Fruit fly (Drosophila melanogaster) whole organism, prepupa: Measurements from ENCODE around the gene gskt.

Experiments used
- Blimp-1 ChIP-seq: fragments of 200-800 bp; sonication (Bioruptor generic); optimal IDR thresholded peaks from 3 replicates; lab custom pipeline; 2017; ENCODE audit warnings: missing biosample characterization, missing genetic modification characterization, mild to moderate bottlenecking, moderate library complexity, missing genetic modification reagents
- CG10631 ChIP-seq: fragments of 200-800 bp; sonication (Bioruptor generic); optimal IDR thresholded peaks from 2 replicates; lab custom pipeline; 2016; ENCODE audit warnings: missing biosample characterization, missing genetic modification characterization
- CG10669 ChIP-seq: fragments of 200-800 bp; sonication (Bioruptor generic); optimal IDR thresholded peaks from 3 replicates; lab custom pipeline; 2018; ENCODE audit warnings: missing biosample characterization, mild to moderate bottlenecking, missing genetic modification characterization, moderate library complexity
- CG11294 ChIP-seq: fragments of 200-800 bp; sonication (Bioruptor generic); IDR thresholded peaks from 2 replicates; pipeline ENCODE4 v1.3.6; 2022; ENCODE audit warnings: missing biosample characterization, missing genetic modification characterization
- CG11762 ChIP-seq: fragments of 200-800 bp; sonication (Bioruptor generic); optimal IDR thresholded peaks from 3 replicates; lab custom pipeline; 2016; ENCODE audit warnings: missing biosample characterization, missing genetic modification characterization; ENCODE audit not compliant: insufficient read depth
- CG11902 ChIP-seq: fragments of 200-800 bp; sonication (Bioruptor generic); optimal IDR thresholded peaks from 3 replicates; lab custom pipeline; 2016; ENCODE audit warnings: missing biosample characterization, missing genetic modification characterization
- CG15336 ChIP-seq: fragments of 200-800 bp; sonication (Bioruptor generic); IDR thresholded peaks from 2 replicates; pipeline ENCODE4 v1.3.6; 2022; ENCODE audit warnings: missing biosample characterization, missing genetic modification characterization
- CG1621 ChIP-seq: fragments of 200-800 bp; sonication (Bioruptor generic); optimal IDR thresholded peaks from 3 replicates; lab custom pipeline; 2018; ENCODE audit warnings: missing biosample characterization, mild to moderate bottlenecking, missing genetic modification characterization
- CG3032 ChIP-seq: fragments of 200-800 bp; optimal IDR thresholded peaks from 2 replicates; lab custom pipeline; 2019; ENCODE audit warnings: missing biosample characterization, mild to moderate bottlenecking, missing genetic modification characterization, moderate library complexity
- CG31627 ChIP-seq: fragments of 200-800 bp; sonication (Bioruptor generic); optimal IDR thresholded peaks from 3 replicates; lab custom pipeline; 2016; ENCODE audit warnings: missing biosample characterization, missing genetic modification characterization
- CG32006 ChIP-seq: fragments of 200-800 bp; sonication (Bioruptor generic); optimal IDR thresholded peaks from 3 replicates; lab custom pipeline; 2017; ENCODE audit warnings: missing biosample characterization, mild to moderate bottlenecking, missing genetic modification characterization
- CG34406 ChIP-seq: fragments of 200-800 bp; sonication (Bioruptor generic); optimal IDR thresholded peaks from 3 replicates; lab custom pipeline; 2016; ENCODE audit warnings: missing biosample characterization, missing genetic modification characterization
- CG3919 ChIP-seq: fragments of 200-800 bp; sonication (Bioruptor generic); optimal IDR thresholded peaks from 3 replicates; lab custom pipeline; 2016; ENCODE audit warnings: missing biosample characterization, missing genetic modification characterization
- CG4318 ChIP-seq: fragments of 200-800 bp; sonication (Bioruptor generic); optimal IDR thresholded peaks from 3 replicates; lab custom pipeline; 2017; ENCODE audit warnings: missing biosample characterization, mild to moderate bottlenecking, missing genetic modification characterization
- CG6163 ChIP-seq: fragments of 200-800 bp; sonication (Bioruptor generic); IDR thresholded peaks from 3 replicates; pipeline ENCODE4 v1.3.6; 2022; ENCODE audit warnings: missing biosample characterization, missing genetic modification characterization
- CG6276 ChIP-seq: fragments of 200-800 bp; sonication (Bioruptor generic); optimal IDR thresholded peaks from 2 replicates; lab custom pipeline; 2017; ENCODE audit warnings: missing biosample characterization, mild to moderate bottlenecking, missing genetic modification characterization
- CG6808 ChIP-seq: fragments of 200-800 bp; sonication (Bioruptor generic); optimal IDR thresholded peaks from 3 replicates; lab custom pipeline; 2017; ENCODE audit warnings: missing biosample characterization, missing genetic modification characterization, mild to moderate bottlenecking, moderate library complexity, missing genetic modification reagents
- CG6854 ChIP-seq: fragments of 200-800 bp; sonication (Bioruptor generic); optimal IDR thresholded peaks from 2 replicates; lab custom pipeline; 2017; ENCODE audit warnings: missing biosample characterization, mild to moderate bottlenecking, missing genetic modification characterization
- CG7368 ChIP-seq: fragments of 200-800 bp; sonication (Bioruptor generic); optimal IDR thresholded peaks from 3 replicates; lab custom pipeline; 2016; ENCODE audit warnings: missing biosample characterization, missing genetic modification characterization
- CG8119 ChIP-seq: fragments of 200-800 bp; sonication (Bioruptor generic); IDR thresholded peaks from 3 replicates; pipeline ENCODE4 v1.3.6; 2022; ENCODE audit warnings: missing biosample characterization, missing genetic modification characterization
- CG8632 ChIP-seq: fragments of 200-800 bp; sonication (Bioruptor generic); optimal IDR thresholded peaks from 3 replicates; lab custom pipeline; 2016; ENCODE audit warnings: missing biosample characterization, missing genetic modification characterization
- CG9139 ChIP-seq: fragments of 200-800 bp; sonication (Bioruptor generic); optimal IDR thresholded peaks from 3 replicates; lab custom pipeline; 2017; ENCODE audit warnings: missing biosample characterization, mild to moderate bottlenecking, missing genetic modification characterization
- Eip75B ChIP-seq: fragments of 200-800 bp; sonication (Bioruptor generic); optimal IDR thresholded peaks from 3 replicates; lab custom pipeline; 2016; ENCODE audit warnings: missing biosample characterization, missing genetic modification characterization
- Eip78C ChIP-seq: fragments of 200-800 bp; sonication (Bioruptor generic); peaks from one replicate; lab custom pipeline; 2016; ENCODE audit warnings: missing biosample characterization, missing genetic modification characterization
- Ets21C ChIP-seq: fragments of 200-800 bp; sonication (Bioruptor generic); optimal IDR thresholded peaks from 3 replicates; lab custom pipeline; 2016; ENCODE audit warnings: missing biosample characterization, missing genetic modification characterization
- Gug ChIP-seq: fragments of 200-800 bp; sonication (Bioruptor generic); IDR thresholded peaks from 2 replicates; pipeline ENCODE4 v1.3.6; 2022; ENCODE audit warnings: missing biosample characterization, missing genetic modification characterization
- Hr38 ChIP-seq: sonication (Bioruptor generic); optimal IDR thresholded peaks from 2 replicates; lab custom pipeline; 2016; ENCODE audit warnings: missing biosample characterization, missing genetic modification characterization
- Lpt ChIP-seq: fragments of 200-800 bp; sonication (Bioruptor generic); optimal IDR thresholded peaks from 3 replicates; lab custom pipeline; 2016; ENCODE audit warnings: missing biosample characterization, missing genetic modification characterization
- Met ChIP-seq: fragments of 200-800 bp; sonication (Bioruptor generic); optimal IDR thresholded peaks from 3 replicates; lab custom pipeline; 2016; ENCODE audit warnings: missing biosample characterization, missing genetic modification characterization
- Smox ChIP-seq: fragments of 200-800 bp; sonication (Bioruptor generic); optimal IDR thresholded peaks from 3 replicates; lab custom pipeline; 2016; ENCODE audit warnings: missing biosample characterization, missing genetic modification characterization
- Sox102F ChIP-seq: fragments of 200-800 bp; sonication (Bioruptor generic); optimal IDR thresholded peaks from 2 replicates; lab custom pipeline; 2016; ENCODE audit warnings: missing biosample characterization, mild to moderate bottlenecking, missing genetic modification characterization
- achi ChIP-seq: fragments of 200-800 bp; sonication (Bioruptor generic); optimal IDR thresholded peaks from 3 replicates; lab custom pipeline; 2016; ENCODE audit warnings: missing biosample characterization, missing genetic modification characterization
- acj6 ChIP-seq: fragments of 200-800 bp; sonication (Bioruptor generic); optimal IDR thresholded peaks from 3 replicates; lab custom pipeline; 2016; ENCODE audit warnings: missing biosample characterization, missing genetic modification characterization
- cyc ChIP-seq: fragments of 200-800 bp; sonication (Bioruptor generic); optimal IDR thresholded peaks from 3 replicates; lab custom pipeline; 2016; ENCODE audit warnings: missing biosample characterization, missing genetic modification characterization
- dsx ChIP-seq: fragments of 200-800 bp; optimal IDR thresholded peaks from 3 replicates; lab custom pipeline; 2019; ENCODE audit warnings: missing biosample characterization, mild to moderate bottlenecking, missing genetic modification characterization, moderate library complexity; ENCODE audit not compliant: poor library complexity, severe bottlenecking
- esn ChIP-seq: fragments of 200-800 bp; sonication (Bioruptor generic); optimal IDR thresholded peaks from 2 replicates; lab custom pipeline; 2016; ENCODE audit warnings: missing biosample characterization, mild to moderate bottlenecking, missing genetic modification characterization, moderate library complexity
- fd59A ChIP-seq: fragments of 200-800 bp; sonication (Bioruptor generic); optimal IDR thresholded peaks from 2 replicates; lab custom pipeline; 2017; ENCODE audit warnings: missing biosample characterization, mild to moderate bottlenecking, missing genetic modification characterization, missing genetic modification reagents
- fd85E ChIP-seq: fragments of 200-800 bp; sonication (Bioruptor generic); optimal IDR thresholded peaks from 3 replicates; lab custom pipeline; 2016; ENCODE audit warnings: missing biosample characterization, missing genetic modification characterization
- fkh ChIP-seq: fragments of 200-800 bp; sonication (Bioruptor generic); optimal IDR thresholded peaks from 3 replicates; lab custom pipeline; 2017; ENCODE audit warnings: missing biosample characterization, mild to moderate bottlenecking, missing genetic modification characterization, moderate library complexity
- lz ChIP-seq: fragments of 200-800 bp; sonication (Bioruptor generic); optimal IDR thresholded peaks from 3 replicates; lab custom pipeline; 2016; ENCODE audit warnings: missing biosample characterization, missing genetic modification characterization
- net ChIP-seq: fragments of 200-800 bp; sonication (Bioruptor generic); optimal IDR thresholded peaks from 3 replicates; lab custom pipeline; 2016; ENCODE audit warnings: missing biosample characterization, missing genetic modification characterization
- pdm3 ChIP-seq: fragments of 200-800 bp; sonication (Bioruptor generic); optimal IDR thresholded peaks from 3 replicates; lab custom pipeline; 2016; ENCODE audit warnings: missing biosample characterization, missing genetic modification characterization
- salr ChIP-seq, 2 experiments: fragments of 200-800 bp; sonication (Bioruptor generic); optimal IDR thresholded peaks; 3 replicates each; lab custom pipeline; 2016 to 2018; ENCODE audit warnings: missing biosample characterization in 2 of 2, missing genetic modification characterization in 2 of 2, mild to moderate bottlenecking in 1 of 2
- spab ChIP-seq: fragments of 200-800 bp; sonication (Bioruptor generic); optimal IDR thresholded peaks from 2 replicates; lab custom pipeline; 2017; ENCODE audit warnings: missing biosample characterization, mild to moderate bottlenecking, missing genetic modification characterization, missing genetic modification reagents
- ss ChIP-seq, 2 experiments: fragments of 200-800 bp; sonication (Bioruptor generic); optimal IDR thresholded peaks; 2 replicates in 1 of 2; 3 replicates in 1 of 2; lab custom pipeline; 2017 to 2018; ENCODE audit warnings: mild to moderate bottlenecking in 2 of 2, missing biosample characterization in 2 of 2, missing genetic modification characterization in 2 of 2, moderate library complexity in 1 of 2
- vri ChIP-seq: fragments of 200-800 bp; sonication (Bioruptor generic); optimal IDR thresholded peaks from 3 replicates; lab custom pipeline; 2016; ENCODE audit warnings: missing biosample characterization, mild to moderate bottlenecking, missing genetic modification characterization

gskt gene

DNA sequence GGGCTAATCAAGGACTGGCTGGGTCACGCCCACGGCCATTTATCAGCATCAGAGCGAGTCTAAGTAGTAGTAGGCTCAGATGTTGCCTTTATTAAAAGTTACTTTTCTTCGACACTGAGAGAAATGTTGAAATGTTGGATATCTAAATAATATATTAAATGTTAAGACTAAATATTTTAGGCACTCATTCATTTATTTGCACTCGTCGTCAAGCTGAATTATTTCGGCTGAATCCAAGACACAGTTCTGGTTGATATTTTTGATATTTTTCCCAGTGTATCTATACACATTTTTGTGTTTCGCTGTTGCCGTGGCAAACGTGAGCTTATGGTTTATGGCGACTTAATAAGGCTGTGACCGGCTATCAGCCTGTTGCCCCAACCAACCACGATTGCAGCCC is 47.2 kb upstream of the gskt start (continued):
- TF ChIP-seq Smox (GFP tag; lab: Kevin White, UChicago) (no peak), CG8119 (GFP tag; lab: Robert Waterston, UW) (peak; percentile 86), cyc (GFP tag; lab: Kevin White, UChicago) (peak; percentile 18), CG15336 (GFP tag; lab: Robert Waterston, UW) (peak; percentile 86), fd85E (GFP tag; lab: Kevin White, UChicago) (no peak), CG6808 (GFP tag; lab: Kevin White, UChicago) (peak; percentile 52), Blimp-1 (GFP tag; lab: Kevin White, UChicago) (no peak), Sox102F (no peak), spab (peak; percentile 47), Ets21C (GFP tag; lab: Kevin White, UChicago) (no peak), CG6276 (peak; percentile 81), salr (GFP tag; optimal IDR thresholded peaks at IDR 0.05; lab: Kevin White, UChicago) (peak in 1 of 2 experiments; percentile 63), Lpt (GFP tag; lab: Kevin White, UChicago) (peak; percentile 78), vri (GFP tag; lab: Kevin White, UChicago) (no peak), CG3032 (tag; lab: Kevin White, UChicago) (peak; percentile 59), acj6 (GFP tag; lab: Kevin White, UChicago) (peak; percentile 62), achi (GFP tag; lab: Kevin White, UChicago) (peak; percentile 79), CG9139 (peak; percentile 27), CG6854 (GFP tag; lab: Kevin White, UChicago) (no peak), net (peak; percentile 62), CG11762 (GFP tag; lab: Kevin White, UChicago) (peak; percentile 52), CG11294 (GFP tag; lab: Robert Waterston, UW) (peak; percentile 66; the same call in 1 of the 2 replicates), Met (peak; percentile 25)

dm6 chr3R:31329809-31330208 is 42.4 kb upstream of the gskt start:
- TF ChIP-seq CG6163 (GFP tag; lab: Robert Waterston, UW) (peak; percentile 91), CG3919 (peak; percentile 84), CG32006 (GFP tag; lab: Kevin White, UChicago) (peak; percentile 67), CG11902 (GFP tag; lab: Kevin White, UChicago) (peak; percentile 1), lz (GFP tag; lab: Kevin White, UChicago) (peak; percentile 52), vri (GFP tag; lab: Kevin White, UChicago) (no peak), CG3032 (tag; lab: Kevin White, UChicago) (peak; percentile 90), CG1621 (tag; lab: Kevin White, UChicago) (peak; percentile 80), Sox102F (no peak), CG8632 (peak; percentile 47), dsx (GFP tag; lab: Kevin White, UChicago) (peak; percentile 90), CG6276 (peak; percentile 33), Smox (GFP tag; lab: Kevin White, UChicago) (peak; percentile 25), CG31627 (GFP tag; lab: Kevin White, UChicago) (no peak), CG6808 (GFP tag; lab: Kevin White, UChicago) (peak; percentile 89), pdm3 (GFP tag; lab: Kevin White, UChicago) (peak; percentile 58), CG10669 (GFP tag; lab: Kevin White, UChicago) (peak; percentile 88), fd59A (GFP tag; lab: Kevin White, UChicago) (peak; percentile 79), fd85E (GFP tag; lab: Kevin White, UChicago) (no peak), CG11762 (GFP tag; lab: Kevin White, UChicago) (peak; percentile 72), Blimp-1 (GFP tag; lab: Kevin White, UChicago) (no peak), CG10631 (GFP tag; lab: Kevin White, UChicago) (peak; percentile 84), net (peak; percentile 42), Eip75B (GFP tag; lab: Kevin White, UChicago) (peak; percentile 81), Hr38 (no peak), Ets21C (GFP tag; lab: Kevin White, UChicago) (no peak), Met (peak; percentile 32), CG7368 (GFP tag; lab: Kevin White, UChicago) (peak; percentile 63), spab (peak; percentile 88), CG9139 (peak; percentile 89), salr (GFP tag; optimal IDR thresholded peaks at IDR 0.05; lab: Kevin White, UChicago) (peak; percentile 19 to 66), Gug (GFP tag; lab: Robert Waterston, UW) (peak; percentile 72), CG15336 (GFP tag; lab: Robert Waterston, UW) (peak; percentile 83), ss (GFP tag; optimal IDR thresholded peaks at IDR 0.05; lab: Kevin White, UChicago) (peak; percentile 85 to 86), Eip78C (GFP tag; lab: Kevin White, UChicago) (peak; percentile 94), CG34406 (GFP tag; lab: Kevin White, UChicago) (peak; percentile 29), CG4318 (GFP tag; lab: Kevin White, UChicago) (peak; percentile 45), fkh (GFP tag; lab: Kevin White, UChicago) (no peak), esn (GFP tag; lab: Kevin White, UChicago) (peak; percentile 28), CG11294 (GFP tag; lab: Robert Waterston, UW) (no peak)
